Worm (Caenorhabditis elegans): ENCODE results near the gene ceh-62.

ceh-62 gene

ce11 chrII:10808708-10809343 is 3.3 kb downstream of the ceh-62 start, which contains the start of gene R06F6.14:
R06F6.14 (plus strand) TSS chrII:10809293.
- no peak for TF ChIP-seq ZK185.1 (tag; optimal IDR thresholded peaks at IDR 0.05; ENCODE audit: poor library complexity, severe bottlenecking)
- TF ChIP-seq nhr-179 (tag; optimal IDR thresholded peaks at IDR 0.05): no peak
- no peak for TF ChIP-seq snpc-1.1 (tag; optimal IDR thresholded peaks at IDR 0.05; ENCODE audit: insufficient read depth)
- no peak for TF ChIP-seq ceh-79 (tag; optimal IDR thresholded peaks at IDR 0.05)
- TF ChIP-seq ceh-40 (GFP tag; IDR thresholded peaks at IDR 0.05): no peak
- TF ChIP-seq sea-2 (GFP tag; IDR thresholded peaks at IDR 0.05): no peak
- TF ChIP-seq F39B2.1 (GFP tag; IDR thresholded peaks at IDR 0.05): no peak
- TF ChIP-seq attf-6 (GFP tag; IDR thresholded peaks at IDR 0.05): no peak
- no peak for TF ChIP-seq hlh-26 (GFP tag; conservative IDR thresholded peaks at IDR 0.05)
- TF ChIP-seq egl-18 (GFP tag; IDR thresholded peaks at IDR 0.05): no peak
- no peak for TF ChIP-seq him-1 (tag; optimal IDR thresholded peaks at IDR 0.05)
- no peak for TF ChIP-seq B0035.1 (tag; optimal IDR thresholded peaks at IDR 0.05)
- no peak for TF ChIP-seq nhr-90 (tag; optimal IDR thresholded peaks at IDR 0.05)
- TF ChIP-seq nfya-1 (tag; optimal IDR thresholded peaks at IDR 0.05; ENCODE audit: borderline replicate concordance, insufficient read depth): no peak
- TF ChIP-seq Y56A3A.18 (GFP tag; IDR thresholded peaks at IDR 0.05): no peak
- TF ChIP-seq rcor-1 (GFP tag; IDR thresholded peaks at IDR 0.05): no peak
- TF ChIP-seq F10E7.11 (tag; optimal IDR thresholded peaks at IDR 0.05): no peak
- TF ChIP-seq sptf-2 (GFP tag; optimal IDR thresholded peaks at IDR 0.05): no peak

- no peak for TF ChIP-seq cebp-1 (GFP tag; IDR thresholded peaks at IDR 0.05)
- TF ChIP-seq cebp-1 (tag; optimal IDR thresholded peaks at IDR 0.05): no peak
- TF ChIP-seq hmg-1.2 (GFP tag; IDR thresholded peaks at IDR 0.05): peak; percentile 50
These were observed 5.2 kb downstream of the ceh-62 start, which contains the start of gene msrp-7 for ce11 chrII:10810690-10811089. msrp-7 (plus strand) TSS chrII:10810990.

ce11 chrII:10819928-10820423 is 14.4 kb downstream of the ceh-62 start, which contains the start of gene R06F6.8:
R06F6.8 (minus strand) TSS chrII:10819978.
- TF ChIP-seq nhr-179 (tag; optimal IDR thresholded peaks at IDR 0.05) (no peak), lin-40 (tag; optimal IDR thresholded peaks at IDR 0.05) (no peak), attf-5 (GFP tag; optimal IDR thresholded peaks at IDR 0.05) (no peak), hlh-12 (tag; optimal IDR thresholded peaks at IDR 0.05) (no peak), attf-3 (GFP tag; conservative IDR thresholded peaks at IDR 0.05) (no peak), rpc-1 (optimal IDR thresholded peaks at IDR 0.05) (no peak), rpc-1 (tag; optimal IDR thresholded peaks at IDR 0.05) (no peak), ceh-100 (GFP tag; IDR thresholded peaks at IDR 0.05) (no peak), snpc-3.4 (tag; optimal IDR thresholded peaks at IDR 0.05) (peak; percentile 2), ceh-58 (GFP tag; IDR thresholded peaks at IDR 0.05) (no peak), dpl-1 (GFP tag; optimal IDR thresholded peaks at IDR 0.05) (no peak), B0035.1 (tag; optimal IDR thresholded peaks at IDR 0.05) (no peak), aptf-3 (GFP tag; IDR thresholded peaks at IDR 0.05) (no peak), tbx-9 (tag; optimal IDR thresholded peaks at IDR 0.05; ENCODE audit: borderline replicate concordance) (no peak), lsl-1 (GFP tag; optimal IDR thresholded peaks at IDR 0.05) (peak; percentile 63), lin-54 (GFP tag; optimal IDR thresholded peaks at IDR 0.05) (peak; percentile 21), mcd-1 (GFP tag; IDR thresholded peaks at IDR 0.05) (peak; percentile 74), B0336.3 (GFP tag; IDR thresholded peaks at IDR 0.05) (no peak), C17E4.6 (GFP tag; IDR thresholded peaks at IDR 0.05) (no peak), ceh-79 (tag; optimal IDR thresholded peaks at IDR 0.05) (no peak), ztf-22 (GFP tag; optimal IDR thresholded peaks at IDR 0.05) (no peak), cebp-2 (GFP tag; IDR thresholded peaks at IDR 0.05) (no peak), ceh-91 (GFP tag; IDR thresholded peaks at IDR 0.05) (no peak), Y67H2A.10 (GFP tag; conservative IDR thresholded peaks at IDR 0.05) (no peak), hsf-1 (GFP tag; IDR thresholded peaks at IDR 0.05) (no peak), snpc-1.1 (tag; optimal IDR thresholded peaks at IDR 0.05; ENCODE audit: insufficient read depth) (no peak), hmg-20 (GFP tag; IDR thresholded peaks at IDR 0.05) (no peak), F23B12.7 (tag; optimal IDR thresholded peaks at IDR 0.05; ENCODE audit: insufficient read depth) (no peak)
